In the genomic region with DNA sequence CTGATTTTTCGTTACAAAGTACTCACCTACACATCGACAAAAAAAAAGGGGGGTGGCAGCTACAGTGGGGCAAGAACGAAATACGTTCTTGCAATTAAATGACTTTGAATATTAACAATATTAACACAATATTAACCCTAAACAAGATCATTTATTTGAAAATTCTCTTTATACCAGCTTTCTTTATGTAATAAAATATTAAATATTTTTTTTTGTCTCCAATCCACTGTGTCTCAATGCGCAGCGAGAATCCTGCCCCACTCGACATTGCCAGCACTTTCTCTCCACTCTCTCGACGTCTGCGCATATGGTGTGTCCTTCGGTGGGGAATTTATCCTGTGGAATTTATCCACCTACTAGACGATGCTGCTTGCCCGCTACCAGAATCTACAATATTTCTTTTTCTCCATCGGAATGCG, we compare ENCODE assay signal across 1 fruit fly cellular context.
TF ChIP-seq lines count a peak whose summit lies in the region.

No protein-coding gene starts in this region.

TF ChIP-seq in whole organism, embryonic, 481 proteins besides CTCF, POLR2A, EP300 and RAD21 (continued from another document and continues in another):
- TF ChIP-seq NFAT (GFP tag; IDR thresholded peaks at IDR 0.05; lab: Robert Waterston, UW) (peak; percentile 74), ewg (GFP tag; optimal IDR thresholded peaks at IDR 0.05; lab: Kevin White, UChicago) (peak; percentile 95), tx (GFP tag; optimal IDR thresholded peaks at IDR 0.05; lab: Kevin White, UChicago) (peak; percentile 41), Ets97D (GFP tag; optimal IDR thresholded peaks at IDR 0.05; lab: Kevin White, UChicago) (peak; percentile 4), pan (optimal IDR thresholded peaks at IDR 0.05; lab: Kevin White, UChicago) (no peak), pan (GFP tag; optimal IDR thresholded peaks at IDR 0.05 in 1 of 2, IDR thresholded peaks at IDR 0.05 in 1 of 2) (peak in 1 of 2 experiments; percentile 96), unc-4 (GFP tag; IDR thresholded peaks at IDR 0.05; lab: Robert Waterston, UW; ENCODE audit: partially characterized antibody) (no peak), CG14710 (tag; optimal IDR thresholded peaks at IDR 0.05; lab: Kevin White, UChicago) (peak; percentile 80), Dfd (GFP tag; optimal IDR thresholded peaks at IDR 0.05; lab: Kevin White, UChicago) (no peak), grau (tag; optimal IDR thresholded peaks at IDR 0.05; lab: Kevin White, UChicago) (peak; percentile 72), crp (GFP tag; optimal IDR thresholded peaks at IDR 0.05; lab: Kevin White, UChicago) (peak in 1 of 2 experiments; percentile 43), CG15514 (GFP tag; optimal IDR thresholded peaks at IDR 0.05; lab: Kevin White, UChicago) (peak; percentile 87), nom (GFP tag; optimal IDR thresholded peaks at IDR 0.05; lab: Kevin White, UChicago) (peak; percentile 54), Mes4 (GFP tag; optimal IDR thresholded peaks at IDR 0.05; lab: Kevin White, UChicago) (peak; percentile 16), Deaf1 (tag; optimal IDR thresholded peaks at IDR 0.05; lab: Kevin White, UChicago) (peak; percentile 32), CG31365 (tag; optimal IDR thresholded peaks at IDR 0.05; lab: Kevin White, UChicago) (peak; percentile 37), CG30403 (GFP tag; optimal IDR thresholded peaks at IDR 0.05; lab: Kevin White, UChicago) (peak; percentile 89), Fer1 (GFP tag; optimal IDR thresholded peaks at IDR 0.05; lab: Kevin White, UChicago) (peak; percentile 98), fd102C (GFP tag; optimal IDR thresholded peaks at IDR 0.05; lab: Kevin White, UChicago) (no peak), Dip2 (GFP tag; IDR thresholded peaks at IDR 0.05; lab: Robert Waterston, UW) (no peak), Side (GFP tag; optimal IDR thresholded peaks at IDR 0.05; lab: Kevin White, UChicago) (peak; percentile 37), CG32532 (GFP tag; IDR thresholded peaks at IDR 0.05; lab: Robert Waterston, UW) (peak; percentile 95), CG18619 (GFP tag; optimal IDR thresholded peaks at IDR 0.05; lab: Kevin White, UChicago) (peak; percentile 88), CG2712 (tag; optimal IDR thresholded peaks at IDR 0.05; lab: Kevin White, UChicago) (peak; percentile 79), CG8359 (GFP tag; optimal IDR thresholded peaks at IDR 0.05; lab: Kevin White, UChicago; ENCODE audit: borderline replicate concordance) (peak; percentile 62), CG14667 (GFP tag; IDR thresholded peaks at IDR 0.05; lab: Robert Waterston, UW) (peak; percentile 88), psq (GFP tag; optimal IDR thresholded peaks at IDR 0.05; lab: Kevin White, UChicago) (peak; percentile 43), sqz (GFP tag; optimal IDR thresholded peaks at IDR 0.05; lab: Kevin White, UChicago) (peak; percentile 85), chif (GFP tag; optimal IDR thresholded peaks at IDR 0.05; lab: Kevin White, UChicago) (peak; percentile 49 to 56), CG18262 (tag; optimal IDR thresholded peaks at IDR 0.05; lab: Kevin White, UChicago) (peak; percentile 79), CG15269 (tag; optimal IDR thresholded peaks at IDR 0.05; lab: Kevin White, UChicago) (peak; percentile 93), onecut (GFP tag; IDR thresholded peaks at IDR 0.05; lab: Robert Waterston, UW) (peak; percentile 93), Doc3 (GFP tag; IDR thresholded peaks at IDR 0.05; lab: Robert Waterston, UW; ENCODE audit: partially characterized antibody) (no peak), mirr (GFP tag; optimal IDR thresholded peaks at IDR 0.05; lab: Kevin White, UChicago) (no peak), hbn (GFP tag; IDR thresholded peaks at IDR 0.05; lab: Robert Waterston, UW; ENCODE audit: partially characterized antibody) (no peak), br (optimal IDR thresholded peaks at IDR 0.05; lab: Kevin White, UChicago) (no peak), ci (GFP tag; IDR thresholded peaks at IDR 0.05; lab: Robert Waterston, UW) (peak; percentile 98), CG17802 (tag; optimal IDR thresholded peaks at IDR 0.05; lab: Kevin White, UChicago) (peak; percentile 28), CG7357 (GFP tag; IDR thresholded peaks at IDR 0.05; lab: Robert Waterston, UW) (peak; percentile 80), CG15696 (tag; optimal IDR thresholded peaks at IDR 0.05; lab: Kevin White, UChicago) (peak; percentile 88), CG12104 (GFP tag; optimal IDR thresholded peaks at IDR 0.05; lab: Kevin White, UChicago) (peak; percentile 89), az2 (GFP tag; optimal IDR thresholded peaks at IDR 0.05; lab: Kevin White, UChicago) (peak; percentile 88), lmd (GFP tag; IDR thresholded peaks at IDR 0.05; lab: Robert Waterston, UW) (peak; percentile 93), ash1 (GFP tag; optimal IDR thresholded peaks at IDR 0.05; lab: Kevin White, UChicago) (peak; percentile 6), CoRest (tag; optimal IDR thresholded peaks at IDR 0.05; lab: Kevin White, UChicago) (peak; percentile 91), Spps (tag; optimal IDR thresholded peaks at IDR 0.05; lab: Kevin White, UChicago) (peak; percentile 75), phol (tag; optimal IDR thresholded peaks at IDR 0.05; lab: Kevin White, UChicago) (peak; percentile 87), Trl (optimal IDR thresholded peaks at IDR 0.05; lab: Kevin White, UChicago) (peak; percentile 26 to 38), Trl (GFP tag; optimal IDR thresholded peaks at IDR 0.05; lab: Kevin White, UChicago) (peak; percentile 63), Ptx1 (GFP tag; IDR thresholded peaks at IDR 0.05; lab: Robert Waterston, UW) (peak; percentile 94), gt (GFP tag; IDR thresholded peaks at IDR 0.05; lab: Robert Waterston, UW) (peak; percentile 77; the same call in 1 of the 2 replicates), Drgx (GFP tag; IDR thresholded peaks at IDR 0.05; lab: Robert Waterston, UW) (peak; percentile 87), D (optimal IDR thresholded peaks at IDR 0.05; lab: Kevin White, UChicago) (no peak), D (GFP tag; optimal IDR thresholded peaks at IDR 0.05; lab: Kevin White, UChicago) (peak; percentile 88), CG2199 (GFP tag; IDR thresholded peaks at IDR 0.05; lab: Robert Waterston, UW) (peak; percentile 88; the same call in 2 of the 3 replicates), CG7745 (tag; optimal IDR thresholded peaks at IDR 0.05; lab: Kevin White, UChicago) (no peak), aop (GFP tag; IDR thresholded peaks at IDR 0.05; lab: Robert Waterston, UW) (peak; percentile 60; the same call in 1 of the 2 replicates), CG1647 (GFP tag; optimal IDR thresholded peaks at IDR 0.05; lab: Kevin White, UChicago) (peak; percentile 18), yki (optimal IDR thresholded peaks at IDR 0.05; lab: Kevin White, UChicago) (no peak), sima (GFP tag; optimal IDR thresholded peaks at IDR 0.05; lab: Kevin White, UChicago) (peak; percentile 33), CG14965 (GFP tag; optimal IDR thresholded peaks at IDR 0.05; lab: Kevin White, UChicago; ENCODE audit: borderline replicate concordance) (no peak), Chrac-16 (GFP tag; optimal IDR thresholded peaks at IDR 0.05; lab: Kevin White, UChicago) (peak; percentile 79), CG9817 (tag; optimal IDR thresholded peaks at IDR 0.05; lab: Kevin White, UChicago) (peak; percentile 79), CG4617 (GFP tag; optimal IDR thresholded peaks at IDR 0.05; lab: Kevin White, UChicago; ENCODE audit: borderline replicate concordance) (peak; percentile 60), Dref (GFP tag; IDR thresholded peaks at IDR 0.05; lab: Robert Waterston, UW) (no peak; the same call in 1 of the 2 replicates), crol (GFP tag; IDR thresholded peaks at IDR 0.05; lab: Robert Waterston, UW) (no peak), CG5953 (GFP tag; IDR thresholded peaks at IDR 0.05; lab: Robert Waterston, UW) (peak; percentile 89), inv (GFP tag; IDR thresholded peaks at IDR 0.05; lab: Robert Waterston, UW; ENCODE audit: partially characterized antibody) (peak; percentile 23; the same call in 1 of the 2 replicates), CG17912 (GFP tag; optimal IDR thresholded peaks at IDR 0.05; lab: Kevin White, UChicago) (peak; percentile 25), sc (optimal IDR thresholded peaks at IDR 0.05; lab: Kevin White, UChicago) (no peak), sc (GFP tag; optimal IDR thresholded peaks at IDR 0.05; lab: Kevin White, UChicago) (peak; percentile 82), kay (GFP tag; optimal IDR thresholded peaks at IDR 0.05; lab: Kevin White, UChicago) (peak; percentile 71), run (tag; optimal IDR thresholded peaks at IDR 0.05; lab: Kevin White, UChicago) (peak; percentile 79), ap (GFP tag; IDR thresholded peaks at IDR 0.05; lab: Robert Waterston, UW) (peak; percentile 91), CG4404 (GFP tag; IDR thresholded peaks at IDR 0.05; lab: Robert Waterston, UW) (peak; percentile 74), CG7987 (GFP tag; optimal IDR thresholded peaks at IDR 0.05; lab: Kevin White, UChicago) (peak; percentile 49), ken (GFP tag; IDR thresholded peaks at IDR 0.05; lab: Robert Waterston, UW) (peak; percentile 92), ato (GFP tag; IDR thresholded peaks at IDR 0.05; lab: Robert Waterston, UW; ENCODE audit: partially characterized antibody) (no peak), CG9215 (GFP tag; IDR thresholded peaks at IDR 0.05; lab: Robert Waterston, UW) (peak; percentile 90), CG10209 (GFP tag; optimal IDR thresholded peaks at IDR 0.05; lab: Kevin White, UChicago) (peak; percentile 91), MTF-1 (GFP tag; optimal IDR thresholded peaks at IDR 0.05; lab: Kevin White, UChicago; ENCODE audit: borderline replicate concordance) (peak; percentile 67), CG11723 (GFP tag; optimal IDR thresholded peaks at IDR 0.05; lab: Kevin White, UChicago) (peak; percentile 76), repo (GFP tag; optimal IDR thresholded peaks at IDR 0.05; lab: Kevin White, UChicago) (no peak), kni (GFP tag; optimal IDR thresholded peaks at IDR 0.05; lab: Kevin White, UChicago) (peak; percentile 55), wek (GFP tag; optimal IDR thresholded peaks at IDR 0.05; lab: Kevin White, UChicago) (peak; percentile 34), CG10565 (GFP tag; optimal IDR thresholded peaks at IDR 0.05; lab: Kevin White, UChicago) (no peak), Lpt (GFP tag; optimal IDR thresholded peaks at IDR 0.05; lab: Kevin White, UChicago) (no peak), CG18599 (GFP tag; optimal IDR thresholded peaks at IDR 0.05; lab: Kevin White, UChicago) (peak; percentile 98), CG34224 (GFP tag; IDR thresholded peaks at IDR 0.05; lab: Robert Waterston, UW; ENCODE audit: partially characterized antibody) (no peak), zfh1 (GFP tag; IDR thresholded peaks at IDR 0.05; lab: Robert Waterston, UW) (peak; percentile 91), Fer2 (tag; optimal IDR thresholded peaks at IDR 0.05; lab: Kevin White, UChicago) (peak; percentile 72), vnd (GFP tag; IDR thresholded peaks at IDR 0.05; lab: Robert Waterston, UW; ENCODE audit: partially characterized antibody) (no peak), dmrt11E (tag; optimal IDR thresholded peaks at IDR 0.05; lab: Kevin White, UChicago) (peak; percentile 86), CG3163 (GFP tag; optimal IDR thresholded peaks at IDR 0.05; lab: Kevin White, UChicago) (peak; percentile 4), CG8944 (GFP tag; optimal IDR thresholded peaks at IDR 0.05; lab: Kevin White, UChicago) (no peak), fu2 (GFP tag; optimal IDR thresholded peaks at IDR 0.05; lab: Kevin White, UChicago) (no peak), odd (GFP tag; optimal IDR thresholded peaks at IDR 0.05; lab: Kevin White, UChicago) (peak; percentile 88), jing (GFP tag; optimal IDR thresholded peaks at IDR 0.05; lab: Kevin White, UChicago) (peak; percentile 27), CG8281 (tag; optimal IDR thresholded peaks at IDR 0.05; lab: Kevin White, UChicago) (peak; percentile 63), Optix (GFP tag; IDR thresholded peaks at IDR 0.05; lab: Robert Waterston, UW) (peak; percentile 89), HLHmδ (GFP tag; optimal IDR thresholded peaks at IDR 0.05; lab: Kevin White, UChicago) (no peak), org-1 (GFP tag; optimal IDR thresholded peaks at IDR 0.05; lab: Kevin White, UChicago) (peak; percentile 87), CG16813 (GFP tag; IDR thresholded peaks at IDR 0.05; lab: Robert Waterston, UW; ENCODE audit: partially characterized antibody) (no peak; the same call in 2 of the 3 replicates), lab (GFP tag; optimal IDR thresholded peaks at IDR 0.05; lab: Kevin White, UChicago) (peak; percentile 97), dmrt99B (tag; optimal IDR thresholded peaks at IDR 0.05; lab: Kevin White, UChicago) (peak; percentile 94), Dll (GFP tag; IDR thresholded peaks at IDR 0.05; lab: Robert Waterston, UW; ENCODE audit: partially characterized antibody) (no peak), prd (optimal IDR thresholded peaks at IDR 0.05; lab: Kevin White, UChicago) (no peak), prd (GFP tag; IDR thresholded peaks at IDR 0.05; lab: Robert Waterston, UW) (peak; percentile 94), H2.0 (GFP tag; IDR thresholded peaks at IDR 0.05; lab: Robert Waterston, UW) (peak; percentile 91), Camta (GFP tag; optimal IDR thresholded peaks at IDR 0.05; lab: Kevin White, UChicago) (peak; percentile 52), CG11093 (GFP tag; IDR thresholded peaks at IDR 0.05; lab: Robert Waterston, UW) (peak; percentile 86), Fer3 (tag; optimal IDR thresholded peaks at IDR 0.05; lab: Kevin White, UChicago) (peak; percentile 91), sna (GFP tag; IDR thresholded peaks at IDR 0.05; lab: Robert Waterston, UW; ENCODE audit: partially characterized antibody) (no peak), CG4360 (GFP tag; IDR thresholded peaks at IDR 0.05; lab: Robert Waterston, UW) (peak; percentile 51; the same call in 1 of the 2 replicates), Doc2 (GFP tag; IDR thresholded peaks at IDR 0.05; lab: Robert Waterston, UW) (peak; percentile 74), CG11696 (GFP tag; IDR thresholded peaks at IDR 0.05; lab: Robert Waterston, UW) (peak; percentile 83), CG17186 (GFP tag; optimal IDR thresholded peaks at IDR 0.05; lab: Kevin White, UChicago) (no peak), CG5245 (GFP tag; optimal IDR thresholded peaks at IDR 0.05; lab: Kevin White, UChicago) (peak; percentile 78), CG10654 (GFP tag; optimal IDR thresholded peaks at IDR 0.05; lab: Kevin White, UChicago) (peak; percentile 69), peb (GFP tag; IDR thresholded peaks at IDR 0.05; lab: Robert Waterston, UW) (peak; percentile 85), CG4328 (GFP tag; optimal IDR thresholded peaks at IDR 0.05; lab: Kevin White, UChicago) (peak; percentile 92), ind (GFP tag; optimal IDR thresholded peaks at IDR 0.05; lab: Kevin White, UChicago) (peak; percentile 79), CkIIα-i1 (GFP tag; IDR thresholded peaks at IDR 0.05; lab: Robert Waterston, UW) (peak; percentile 63; the same call in 1 of the 2 replicates), Gug (GFP tag; IDR thresholded peaks at IDR 0.05; lab: Robert Waterston, UW) (peak; percentile 86)
